Worm (Caenorhabditis elegans) whole organism, young adult: ENCODE measurements around the gene ify-1.

ENCODE experiments used
- B0261.1 ChIP-seq: sonication (generic microtip); optimal IDR thresholded peaks from 2 replicates; lab custom pipeline; 2016; ENCODE audit warnings: mild to moderate bottlenecking, missing genetic modification characterization, moderate library complexity, missing compliant biosample characterization
- F10E7.11 ChIP-seq: sonication (generic microtip); optimal IDR thresholded peaks from 2 replicates; lab custom pipeline; 2017; ENCODE audit warnings: mild to moderate bottlenecking, missing genetic modification characterization, moderate library complexity, missing compliant biosample characterization
- F33H1.4 ChIP-seq: fragments of 200-800 bp; sonication (Bioruptor generic); IDR thresholded peaks from 2 replicates; pipeline ENCODE4 v1.3.6; 2022; ENCODE audit warnings: missing genetic modification reagents, missing genetic modification characterization, missing compliant biosample characterization
- F57A8.1 ChIP-seq: fragments of 200-800 bp; sonication (Bioruptor generic); optimal IDR thresholded peaks from 2 replicates; lab custom pipeline; 2018; ENCODE audit warnings: mild to moderate bottlenecking, missing genetic modification characterization, moderate library complexity, missing compliant biosample characterization
- Y53F4B.3 ChIP-seq: fragments of 200-800 bp; sonication (Bioruptor generic); IDR thresholded peaks from 2 replicates; pipeline ENCODE4 v1.3.6; 2022; ENCODE audit warnings: missing genetic modification reagents, missing genetic modification characterization, missing compliant biosample characterization
- Y53G8AR.9 ChIP-seq: fragments of 200-800 bp; sonication (Bioruptor generic); conservative IDR thresholded peaks from 2 replicates; pipeline ENCODE4 v1.3.6; 2022; ENCODE audit warnings: missing genetic modification reagents, missing genetic modification characterization, missing compliant biosample characterization
- Y95B8A.8 ChIP-seq: fragments of 200-800 bp; sonication (Bioruptor generic); IDR thresholded peaks from 2 replicates; pipeline ENCODE4 v1.3.6; 2022; ENCODE audit warnings: missing genetic modification reagents, missing genetic modification characterization, missing compliant biosample characterization
- ZK185.1 ChIP-seq: sonication (generic microtip); optimal IDR thresholded peaks from 2 replicates; lab custom pipeline; 2016; ENCODE audit warnings: mild to moderate bottlenecking, missing genetic modification characterization, missing compliant biosample characterization; ENCODE audit not compliant: poor library complexity, severe bottlenecking
- akir-1 ChIP-seq: fragments of 200-800 bp; sonication (Bioruptor generic); optimal IDR thresholded peaks from 2 replicates; lab custom pipeline; 2018; ENCODE audit warnings: mild to moderate bottlenecking, missing genetic modification characterization, moderate library complexity, missing compliant biosample characterization
- ama-1 ChIP-seq, 3 experiments: fragments of 150-350 bp in 1 of 3; sonication (generic microtip) in 2 of 3; optimal IDR thresholded peaks; 2 replicates each; lab custom pipeline; 2014 to 2018; ENCODE audit warnings: missing biosample characterization in 2 of 3, missing genetic modification characterization in 2 of 3, missing genetic modification reagents in 2 of 3
- cebp-1 ChIP-seq, 2 experiments: fragments of 200-800 bp in 1 of 2; sonication (Bioruptor generic) in 1 of 2; sonication (generic microtip) in 1 of 2; IDR thresholded peaks in 1 of 2; optimal IDR thresholded peaks in 1 of 2; 2 replicates each; pipeline versions ENCODE4 v1.3.6 to Lab custom; 2017 to 2022; ENCODE audit warnings: missing compliant biosample characterization in 2 of 2, missing genetic modification characterization in 2 of 2, mild to moderate bottlenecking in 1 of 2, missing genetic modification reagents in 1 of 2, moderate library complexity in 1 of 2
- cebp-2 ChIP-seq: fragments of 200-800 bp; sonication (Bioruptor generic); IDR thresholded peaks from 2 replicates; pipeline ENCODE4 v1.3.6; 2022; ENCODE audit warnings: missing genetic modification characterization, missing compliant biosample characterization
- ceh-27 ChIP-seq: fragments of 200-800 bp; sonication (Bioruptor generic); optimal IDR thresholded peaks from 2 replicates; lab custom pipeline; 2018; ENCODE audit warnings: mild to moderate bottlenecking, missing genetic modification characterization, moderate library complexity, missing compliant biosample characterization
- ceh-58 ChIP-seq: fragments of 200-800 bp; sonication (Bioruptor generic); IDR thresholded peaks from 2 replicates; pipeline ENCODE4 v1.3.6; 2022; ENCODE audit warnings: missing genetic modification characterization, missing compliant biosample characterization
- ceh-91 ChIP-seq: fragments of 200-800 bp; sonication (Bioruptor generic); IDR thresholded peaks from 2 replicates; pipeline ENCODE4 v1.3.6; 2022; ENCODE audit warnings: missing genetic modification reagents, missing genetic modification characterization, missing compliant biosample characterization
- chd-7 ChIP-seq: sonication (generic microtip); optimal IDR thresholded peaks from 2 replicates; lab custom pipeline; 2016; ENCODE audit warnings: mild to moderate bottlenecking, missing genetic modification characterization, moderate library complexity, missing compliant biosample characterization
- dox-1 ChIP-seq: fragments of 200-800 bp; sonication (Bioruptor generic); IDR thresholded peaks from 2 replicates; pipeline ENCODE4 v1.3.6; 2022; ENCODE audit warnings: missing genetic modification reagents, missing genetic modification characterization, missing compliant biosample characterization
- efl-1 ChIP-seq: fragments of 150-350 bp; optimal IDR thresholded peaks from 2 replicates; lab custom pipeline; 2014; ENCODE audit warnings: missing biosample characterization, missing genetic modification reagents, missing genetic modification characterization
- egl-44 ChIP-seq: fragments of 200-800 bp; sonication (Bioruptor generic); IDR thresholded peaks from 2 replicates; pipeline ENCODE4 v1.3.6; 2022; ENCODE audit warnings: missing genetic modification reagents, missing genetic modification characterization, missing compliant biosample characterization
- ekl-4 ChIP-seq: fragments of 200-800 bp; sonication (Bioruptor generic); IDR thresholded peaks from 2 replicates; pipeline ENCODE4 v1.3.6; 2022; ENCODE audit warnings: missing genetic modification reagents, missing genetic modification characterization, missing compliant biosample characterization
- hlh-26 ChIP-seq: fragments of 200-800 bp; sonication (Bioruptor generic); conservative IDR thresholded peaks from 2 replicates; pipeline ENCODE4 v1.3.6; 2022; ENCODE audit warnings: missing genetic modification reagents, missing genetic modification characterization, missing compliant biosample characterization
- hmg-1.2 ChIP-seq: fragments of 200-800 bp; sonication (Bioruptor generic); IDR thresholded peaks from 2 replicates; pipeline ENCODE4 v1.3.6; 2022; ENCODE audit warnings: missing genetic modification reagents, missing genetic modification characterization, missing compliant biosample characterization
- hmg-20 ChIP-seq: fragments of 200-800 bp; sonication (Bioruptor generic); IDR thresholded peaks from 2 replicates; pipeline ENCODE4 v1.3.6; 2022; ENCODE audit warnings: missing genetic modification reagents, missing genetic modification characterization, missing compliant biosample characterization
- lin-54 ChIP-seq: fragments of 200-800 bp; sonication (Bioruptor generic); optimal IDR thresholded peaks from 2 replicates; lab custom pipeline; 2018; ENCODE audit warnings: mild to moderate bottlenecking, missing genetic modification characterization, missing compliant biosample characterization
- lsy-27 ChIP-seq: sonication (generic microtip); optimal IDR thresholded peaks from 2 replicates; lab custom pipeline; 2017; ENCODE audit warnings: missing genetic modification characterization, mild to moderate bottlenecking, missing compliant biosample characterization, antibody characterized with exemption, missing genotype, borderline replicate concordance; ENCODE audit not compliant: insufficient read depth
- madf-3 ChIP-seq: fragments of 200-800 bp; sonication (Bioruptor generic); IDR thresholded peaks from 2 replicates; pipeline ENCODE4 v1.3.6; 2022; ENCODE audit warnings: missing genetic modification reagents, missing genetic modification characterization, missing compliant biosample characterization
- nfya-2 ChIP-seq: fragments of 200-800 bp; sonication (Bioruptor generic); IDR thresholded peaks from 2 replicates; pipeline ENCODE4 v1.3.6; 2022; ENCODE audit warnings: missing genetic modification reagents, missing genetic modification characterization, missing compliant biosample characterization
- nhr-120 ChIP-seq: fragments of 200-800 bp; sonication (Bioruptor generic); IDR thresholded peaks from 2 replicates; pipeline ENCODE4 v1.3.6; 2022; ENCODE audit warnings: missing genetic modification characterization, missing compliant biosample characterization
- nhr-27 ChIP-seq: fragments of 200-800 bp; sonication (Bioruptor generic); optimal IDR thresholded peaks from 2 replicates; lab custom pipeline; 2018; ENCODE audit warnings: mild to moderate bottlenecking, missing genetic modification characterization, moderate library complexity, missing compliant biosample characterization
- pbrm-1 ChIP-seq: fragments of 200-800 bp; sonication (Bioruptor generic); IDR thresholded peaks from 2 replicates; pipeline ENCODE4 v1.3.6; 2022; ENCODE audit warnings: missing genetic modification reagents, missing genetic modification characterization, missing compliant biosample characterization
- sdz-38 ChIP-seq: sonication (generic microtip); optimal IDR thresholded peaks from 2 replicates; lab custom pipeline; 2016; ENCODE audit warnings: missing genotype, missing genetic modification characterization, missing compliant biosample characterization
- snpc-3.4 ChIP-seq: sonication (generic microtip); optimal IDR thresholded peaks from 2 replicates; lab custom pipeline; 2017; ENCODE audit warnings: missing genetic modification characterization, mild to moderate bottlenecking, missing compliant biosample characterization, antibody characterized with exemption, moderate library complexity, missing genotype, missing genetic modification reagents
- zfh-2 ChIP-seq: fragments of 200-800 bp; sonication (Bioruptor generic); conservative IDR thresholded peaks from 2 replicates; pipeline ENCODE4 v1.3.6; 2022; ENCODE audit warnings: missing genetic modification reagents, missing genetic modification characterization, missing compliant biosample characterization

ify-1 gene

DNA sequence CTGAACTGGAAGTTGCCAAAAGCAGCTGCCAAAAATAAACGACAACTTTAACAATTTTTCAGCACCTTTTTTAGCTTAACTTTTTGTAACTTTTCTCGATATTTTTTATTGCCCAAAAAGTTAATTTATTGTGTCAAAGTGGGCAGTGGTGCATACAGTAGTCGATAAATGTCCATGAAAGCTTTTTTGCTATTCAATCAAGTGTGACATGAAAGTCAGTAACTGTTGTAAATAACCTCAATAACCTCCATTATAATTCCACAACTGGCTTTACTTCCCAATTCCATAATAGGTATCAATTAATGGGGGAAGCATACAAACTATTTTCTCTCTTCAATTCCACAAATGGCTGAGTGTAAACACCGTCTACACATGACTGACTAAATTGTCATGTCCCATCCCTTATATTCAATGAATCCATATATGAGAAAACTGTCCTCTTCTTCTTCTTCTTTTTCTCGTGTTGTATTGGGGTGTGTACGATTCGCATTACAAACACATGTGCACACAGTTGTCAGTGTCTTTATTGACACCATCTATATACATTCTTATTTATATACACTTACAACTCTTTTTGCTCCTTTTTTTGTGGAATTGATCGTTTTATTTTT, 6.7 kb downstream of the ify-1 start:
- TF ChIP-seq efl-1 (GFP tag; lab: Kevin White, UChicago) (no peak), B0261.1 (tag; lab: Kevin White, UChicago) (no peak), F33H1.4 (GFP tag; lab: Robert Waterston, UW) (no peak), dox-1 (GFP tag; lab: Robert Waterston, UW) (no peak), hmg-20 (GFP tag; lab: Robert Waterston, UW) (no peak)

DNA sequence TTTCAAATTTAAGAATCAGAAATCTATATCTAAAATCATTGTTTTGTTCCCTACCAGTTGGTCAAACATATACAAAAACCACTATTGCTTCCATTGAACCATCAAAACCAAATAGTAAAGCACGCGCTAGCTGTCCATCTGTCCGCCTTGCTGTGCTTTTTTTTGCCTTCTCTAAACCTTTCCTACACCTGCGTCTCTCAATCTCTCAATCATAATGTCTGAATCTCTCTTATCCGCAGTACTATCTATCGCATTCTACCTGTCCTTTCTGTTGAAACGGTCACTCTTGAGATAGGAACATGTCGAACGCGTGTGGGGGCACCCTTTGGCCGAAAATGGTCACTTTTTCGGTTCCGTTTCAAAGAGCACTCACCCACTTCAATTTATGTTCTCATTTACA, 7.7 kb downstream of the ify-1 start:
- TF ChIP-seq egl-44 (GFP tag; lab: Robert Waterston, UW) (no peak), hmg-1.2 (GFP tag; lab: Robert Waterston, UW) (peak; percentile 70; the same call in 1 of the 2 replicates), F33H1.4 (GFP tag; lab: Robert Waterston, UW) (no peak), cebp-1 (GFP tag; IDR thresholded peaks at IDR 0.05; lab: Robert Waterston, UW) (no peak), cebp-1 (tag; optimal IDR thresholded peaks at IDR 0.05; lab: Kevin White, UChicago) (peak; percentile 19)
- TF ChIP-seq, all 124 proteins: peak for 2

DNA sequence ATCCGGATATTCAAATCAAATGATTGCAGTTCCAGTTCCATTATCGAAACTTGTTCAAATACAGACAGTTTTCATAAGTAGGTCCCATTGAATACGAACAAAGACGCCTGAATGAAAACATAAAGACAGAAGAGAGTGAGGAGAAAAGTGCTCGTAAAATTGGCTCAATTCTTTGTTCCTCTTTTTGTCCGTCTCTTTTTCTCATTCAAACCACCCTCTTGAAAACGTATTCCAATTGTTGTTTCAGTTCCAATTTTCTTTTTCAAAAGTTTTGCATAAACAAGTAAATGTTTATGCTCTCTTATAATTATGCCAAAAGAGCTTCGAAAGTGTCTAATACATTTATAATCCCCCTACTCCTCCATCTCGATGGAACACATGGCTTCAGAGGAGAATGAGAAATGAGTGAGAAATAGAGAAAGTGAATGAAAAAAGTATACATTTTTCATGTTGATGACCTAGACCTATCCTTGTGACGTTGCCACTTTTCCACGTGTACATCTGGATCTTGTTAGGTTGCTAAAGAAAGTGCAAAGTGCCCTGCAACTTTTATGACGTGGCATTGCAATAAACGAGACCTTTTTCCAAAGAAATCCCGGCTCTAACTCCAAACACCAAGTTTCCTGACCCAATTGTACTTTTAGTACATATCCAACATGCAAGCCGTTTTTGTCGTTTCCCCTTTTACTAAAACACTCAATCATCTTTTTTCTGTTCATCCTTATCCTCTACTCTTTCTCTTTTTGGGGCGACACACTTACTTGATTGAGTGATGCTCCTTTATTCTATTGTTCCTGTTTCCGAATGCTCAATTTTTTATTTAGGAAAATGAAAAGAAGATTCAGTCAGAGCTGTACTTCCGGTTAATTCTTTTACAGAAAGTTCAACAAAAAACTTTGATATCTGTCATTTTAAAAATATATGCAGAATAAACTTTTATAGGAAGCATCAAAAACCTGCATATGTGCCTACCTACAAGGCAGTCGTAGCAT, 8.5 kb downstream of the ify-1 start:
- no peak for TF ChIP-seq ceh-58 (GFP tag; lab: Robert Waterston, UW)
- no peak for TF ChIP-seq nhr-120 (GFP tag; lab: Robert Waterston, UW)
- TF ChIP-seq ceh-27 (GFP tag; lab: Kevin White, UChicago): no peak
- TF ChIP-seq hlh-26 (GFP tag; lab: Robert Waterston, UW): no peak
- no peak for TF ChIP-seq B0261.1 (tag; lab: Kevin White, UChicago)
- no peak for TF ChIP-seq F10E7.11 (tag; lab: Kevin White, UChicago)
- no peak for TF ChIP-seq nfya-2 (GFP tag; lab: Robert Waterston, UW)
- TF ChIP-seq zfh-2 (GFP tag; lab: Robert Waterston, UW): no peak
- TF ChIP-seq cebp-2 (GFP tag; lab: Robert Waterston, UW): no peak
- no peak for TF ChIP-seq nhr-27
- no peak for TF ChIP-seq pbrm-1 (GFP tag; lab: Robert Waterston, UW)
- no peak for TF ChIP-seq lin-54
- no peak for TF ChIP-seq dox-1 (GFP tag; lab: Robert Waterston, UW)
- TF ChIP-seq efl-1 (GFP tag; lab: Kevin White, UChicago): no peak
- no peak for TF ChIP-seq Y53G8AR.9 (GFP tag; lab: Robert Waterston, UW)
- no peak for TF ChIP-seq sdz-38 (tag; lab: Kevin White, UChicago)
- TF ChIP-seq Y95B8A.8 (GFP tag; lab: Robert Waterston, UW): no peak

DNA sequence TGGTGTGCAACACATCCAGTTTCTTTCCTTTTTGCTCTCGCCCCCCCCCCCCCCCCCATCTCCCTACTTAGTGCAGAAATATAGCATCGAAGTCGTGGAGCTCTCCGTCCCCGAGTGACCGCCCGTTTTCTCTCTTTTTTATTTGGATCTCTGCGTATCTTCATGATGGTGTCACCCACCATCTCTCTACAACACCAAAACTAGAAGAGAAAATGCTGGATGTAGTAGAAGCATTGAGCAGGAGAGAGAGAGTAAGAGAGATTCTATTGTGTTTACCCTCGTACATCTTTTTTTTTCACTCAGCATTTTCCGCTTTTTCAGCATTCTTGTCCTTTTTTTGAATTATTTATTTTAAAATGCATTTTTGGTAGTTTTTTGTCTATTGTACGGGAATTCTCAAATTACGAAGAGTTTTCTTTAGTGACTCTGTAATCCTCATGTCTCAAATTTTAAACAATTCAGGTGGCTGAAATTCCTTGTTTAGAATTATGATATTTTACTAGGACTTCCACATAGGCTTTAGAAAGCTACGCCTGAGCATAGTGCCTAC, 12.5 kb downstream of the ify-1 start:
- TF ChIP-seq lsy-27 (tag; lab: Kevin White, UChicago) (no peak), akir-1 (GFP tag; lab: Kevin White, UChicago) (no peak), snpc-3.4 (no peak), chd-7 (no peak), F33H1.4 (GFP tag; lab: Robert Waterston, UW) (no peak), F57A8.1 (GFP tag; lab: Kevin White, UChicago) (no peak), ekl-4 (GFP tag; lab: Robert Waterston, UW) (no peak), ceh-27 (GFP tag; lab: Kevin White, UChicago) (no peak), Y53F4B.3 (GFP tag; lab: Robert Waterston, UW) (no peak), ama-1 (optimal IDR thresholded peaks at IDR 0.05; lab: Kevin White, UChicago) (no peak), ama-1 (GFP tag; optimal IDR thresholded peaks at IDR 0.05; lab: Kevin White, UChicago) (no peak), ZK185.1 (tag; lab: Kevin White, UChicago) (no peak), madf-3 (GFP tag; lab: Robert Waterston, UW) (no peak), ceh-91 (GFP tag; lab: Robert Waterston, UW) (no peak)
